Worm (Caenorhabditis elegans): ENCODE results near the gene arrd-19.

The arrd-19 gene

DNA sequence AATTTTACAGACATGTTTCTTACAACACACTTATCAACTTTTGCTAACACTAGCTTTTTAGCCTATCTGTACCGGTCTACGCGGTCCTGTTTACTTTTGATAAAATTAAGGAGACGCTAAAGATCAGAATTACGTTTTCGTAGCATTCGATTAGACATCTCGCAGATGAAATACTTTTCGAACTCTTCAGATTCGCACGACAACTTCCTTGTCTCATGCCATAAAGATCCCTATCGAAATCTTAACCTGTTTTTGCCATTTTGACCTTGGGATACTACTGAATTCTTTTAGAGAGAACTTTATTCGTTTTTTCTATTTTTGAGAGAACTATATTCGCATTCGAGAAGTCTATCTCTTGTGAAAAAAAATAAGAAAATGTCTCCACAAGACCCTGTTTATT is 18.0 kb upstream of the arrd-19 start, which contains the start of gene C17B7.5:
TSS of gene C17B7.5 (plus strand) at position 301 of the 400 bp plus-strand sequence.
- TF ChIP-seq elt-3 (tag; optimal IDR thresholded peaks at IDR 0.05) (no peak), aly-2 (tag; optimal IDR thresholded peaks at IDR 0.05) (no peak), unc-39 (tag; optimal IDR thresholded peaks at IDR 0.05) (no peak), fos-1 (tag; optimal IDR thresholded peaks at IDR 0.05) (no peak), ceh-82 (tag; optimal IDR thresholded peaks at IDR 0.05) (no peak), mbf-1 (tag; optimal IDR thresholded peaks at IDR 0.05) (no peak), alr-1 (tag; optimal IDR thresholded peaks at IDR 0.05) (no peak), ama-1 (optimal IDR thresholded peaks at IDR 0.05) (no peak), peb-1 (tag; optimal IDR thresholded peaks at IDR 0.05) (no peak), nhr-129 (tag; optimal IDR thresholded peaks at IDR 0.05) (no peak), C34F6.9 (tag; optimal IDR thresholded peaks at IDR 0.05) (no peak), zag-1 (tag; optimal IDR thresholded peaks at IDR 0.05) (no peak)

DNA sequence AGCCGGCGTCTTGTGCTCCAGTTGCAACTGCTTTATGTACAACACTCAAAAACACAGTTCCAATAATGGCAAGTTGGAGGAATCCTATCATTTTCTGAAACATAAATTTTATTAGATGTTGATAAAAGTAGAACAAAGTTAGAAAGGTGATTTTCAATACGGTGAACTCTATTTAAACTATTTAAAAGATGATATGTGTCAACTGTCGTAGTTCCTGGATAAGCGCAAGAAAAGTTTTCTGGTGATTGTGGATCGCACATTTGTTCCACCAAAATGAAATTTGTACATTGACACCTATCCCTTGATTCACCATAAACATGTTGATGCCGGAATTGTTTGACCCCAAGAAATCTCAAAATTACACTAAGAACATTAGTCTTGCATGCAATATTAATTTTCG is 16.7 kb upstream of the arrd-19 start, which contains the start of gene C17B7.9:
TSS of gene C17B7.9 (minus strand) at position 101 of the 400 bp plus-strand sequence.
- no peak for TF ChIP-seq F13H6.1 (tag; optimal IDR thresholded peaks at IDR 0.05)
- TF ChIP-seq dmd-4 (tag; optimal IDR thresholded peaks at IDR 0.05): no peak
- TF ChIP-seq nhr-21 (tag; optimal IDR thresholded peaks at IDR 0.05): no peak

DNA sequence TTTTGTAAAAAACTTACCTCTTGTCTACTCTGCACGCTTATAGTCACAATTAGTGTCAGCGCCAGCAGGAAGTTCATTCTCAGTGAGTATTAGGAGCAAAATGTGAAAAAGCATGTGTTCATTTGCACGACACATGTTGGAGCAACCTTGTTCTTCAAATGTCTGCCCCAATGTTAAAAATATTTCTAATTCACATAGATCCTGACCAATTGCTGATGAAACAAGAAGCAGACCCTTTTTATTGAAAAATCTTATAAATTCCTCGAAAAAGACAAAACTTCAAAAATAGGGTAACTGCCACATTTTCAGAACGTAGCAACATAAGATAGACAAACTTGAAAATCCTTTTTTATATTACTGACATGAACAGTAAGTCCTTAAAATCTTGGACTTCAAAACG is 8.9 kb upstream of the arrd-19 start, which contains the start of gene C17B7.8:
TSS of gene C17B7.8 (minus strand) at position 101 of the 400 bp plus-strand sequence.
- TF ChIP-seq nhr-237 (tag; optimal IDR thresholded peaks at IDR 0.05): no peak
- TF ChIP-seq unc-55 (GFP tag; optimal IDR thresholded peaks at IDR 0.05): no peak
- TF ChIP-seq blmp-1 (tag; optimal IDR thresholded peaks at IDR 0.05; ENCODE audit: insufficient read depth): no peak
- no peak for TF ChIP-seq ZK546.5 (tag; optimal IDR thresholded peaks at IDR 0.05)
- TF ChIP-seq aly-2 (tag; optimal IDR thresholded peaks at IDR 0.05): no peak
- no peak for TF ChIP-seq R02D3.7 (tag; optimal IDR thresholded peaks at IDR 0.05)
- no peak for TF ChIP-seq nhr-11 (tag; optimal IDR thresholded peaks at IDR 0.05)

DNA sequence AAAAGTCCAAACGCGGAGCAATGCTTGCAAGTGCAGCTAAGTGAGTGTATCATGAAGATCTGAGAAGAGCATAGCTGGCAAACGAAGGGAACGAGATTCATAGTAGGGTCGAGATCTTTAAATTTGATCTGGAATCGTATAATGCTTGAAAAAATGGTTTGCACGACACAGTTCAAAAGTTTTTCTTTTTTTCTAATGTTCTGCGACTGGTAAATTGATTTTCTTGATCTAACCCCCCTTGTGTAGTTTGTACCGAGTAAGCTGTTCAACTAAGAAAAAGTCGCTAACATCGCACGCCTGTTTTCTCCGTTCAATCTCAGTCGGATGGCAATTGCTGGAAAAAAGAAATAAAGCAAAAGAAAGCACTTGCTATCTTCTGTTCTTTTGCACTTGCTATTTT is 5.1 kb upstream of the arrd-19 start, which contains the start of gene C17B7.14:
TSS of gene C17B7.14 (minus strand) at position 101 of the 400 bp plus-strand sequence.
- no peak for TF ChIP-seq nhr-237 (tag; optimal IDR thresholded peaks at IDR 0.05)
- no peak for TF ChIP-seq ceh-16 (tag; optimal IDR thresholded peaks at IDR 0.05)
- no peak for TF ChIP-seq lin-11 (tag; optimal IDR thresholded peaks at IDR 0.05)
- no peak for TF ChIP-seq alr-1 (tag; optimal IDR thresholded peaks at IDR 0.05)
- TF ChIP-seq nhr-6 (tag; optimal IDR thresholded peaks at IDR 0.05): no peak
- no peak for TF ChIP-seq aly-2 (tag; optimal IDR thresholded peaks at IDR 0.05)
- no peak for TF ChIP-seq peb-1 (tag; optimal IDR thresholded peaks at IDR 0.05)
- TF ChIP-seq mbf-1 (tag; optimal IDR thresholded peaks at IDR 0.05): no peak
- no peak for TF ChIP-seq dmd-4 (tag; optimal IDR thresholded peaks at IDR 0.05)
- no peak for TF ChIP-seq ama-1 (optimal IDR thresholded peaks at IDR 0.05)
- TF ChIP-seq nhr-21 (tag; optimal IDR thresholded peaks at IDR 0.05): no peak
- TF ChIP-seq lin-13 (GFP tag; optimal IDR thresholded peaks at IDR 0.05): no peak
- no peak for TF ChIP-seq C34F6.9 (tag; optimal IDR thresholded peaks at IDR 0.05)
- TF ChIP-seq nhr-10 (tag; optimal IDR thresholded peaks at IDR 0.05): no peak
- no peak for TF ChIP-seq elt-1 (tag; optimal IDR thresholded peaks at IDR 0.05)
- TF ChIP-seq nhr-23 (tag; optimal IDR thresholded peaks at IDR 0.05): no peak

DNA sequence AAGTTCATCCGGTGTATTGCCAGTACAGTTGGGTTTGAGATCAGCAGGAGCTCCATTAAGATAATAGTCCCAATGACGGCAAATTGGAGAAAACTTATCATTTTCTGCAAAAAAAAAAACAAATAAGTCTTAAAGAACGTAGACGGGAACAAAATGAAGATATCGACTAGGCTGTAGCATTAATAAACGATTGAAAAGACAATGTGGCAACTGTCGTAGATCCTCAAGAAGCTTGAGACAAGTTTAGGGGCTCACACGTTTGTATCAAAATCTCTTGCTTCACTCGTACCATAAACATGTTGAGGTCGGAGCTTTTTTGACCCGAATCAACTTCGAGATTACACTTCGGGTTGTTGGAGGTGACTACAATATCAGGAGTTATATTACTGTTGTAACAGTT is 4.7 kb upstream of the arrd-19 start, which contains the start of gene F35F10.14:
TSS of gene F35F10.14 (minus strand) at position 101 of the 400 bp plus-strand sequence.
- TF ChIP-seq snpc-4 (tag; optimal IDR thresholded peaks at IDR 0.05): no peak
- TF ChIP-seq R02D3.7 (tag; optimal IDR thresholded peaks at IDR 0.05): no peak
- TF ChIP-seq elt-1 (tag; optimal IDR thresholded peaks at IDR 0.05): no peak
- no peak for TF ChIP-seq sma-3 (GFP tag; optimal IDR thresholded peaks at IDR 0.05)
- TF ChIP-seq unc-55 (GFP tag; optimal IDR thresholded peaks at IDR 0.05): no peak
- TF ChIP-seq nhr-23 (tag; optimal IDR thresholded peaks at IDR 0.05): no peak
- no peak for TF ChIP-seq unc-62 (GFP tag; optimal IDR thresholded peaks at IDR 0.05)
- TF ChIP-seq ceh-82 (tag; optimal IDR thresholded peaks at IDR 0.05): no peak

DNA sequence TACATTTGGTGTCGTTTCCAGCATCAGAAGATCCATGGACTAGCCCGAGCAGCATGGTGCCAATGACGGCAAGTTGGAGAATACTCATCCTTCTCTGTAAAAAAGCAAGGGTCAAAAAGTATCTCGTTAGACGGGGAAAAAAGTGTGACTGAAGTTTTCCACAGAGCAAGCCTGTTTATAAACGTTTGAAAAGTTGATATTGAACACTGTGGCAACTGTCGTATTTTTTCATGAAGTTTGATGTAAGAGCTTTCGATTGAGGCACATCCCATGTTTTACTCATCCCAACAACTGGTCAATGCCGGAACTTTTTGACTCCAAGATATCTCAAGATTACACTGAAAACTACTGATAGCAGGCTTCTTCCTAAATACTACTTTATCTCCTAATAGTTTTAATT is 3.7 kb upstream of the arrd-19 start, which contains the start of gene F35F10.13:
TSS of gene F35F10.13 (minus strand) at position 101 of the 400 bp plus-strand sequence.
- TF ChIP-seq unc-62 (GFP tag; optimal IDR thresholded peaks at IDR 0.05) (no peak), nhr-23 (tag; optimal IDR thresholded peaks at IDR 0.05) (no peak), dmd-4 (tag; optimal IDR thresholded peaks at IDR 0.05) (no peak), mdl-1 (tag; optimal IDR thresholded peaks at IDR 0.05) (no peak), skn-1 (tag; optimal IDR thresholded peaks at IDR 0.05) (no peak), ceh-16 (tag; optimal IDR thresholded peaks at IDR 0.05) (no peak), nhr-12 (tag; optimal IDR thresholded peaks at IDR 0.05) (no peak), alr-1 (tag; optimal IDR thresholded peaks at IDR 0.05) (no peak), nhr-10 (tag; optimal IDR thresholded peaks at IDR 0.05) (no peak), elt-1 (tag; optimal IDR thresholded peaks at IDR 0.05) (no peak), blmp-1 (tag; optimal IDR thresholded peaks at IDR 0.05; ENCODE audit: insufficient read depth) (no peak), ztf-4 (tag; optimal IDR thresholded peaks at IDR 0.05) (no peak), zag-1 (tag; optimal IDR thresholded peaks at IDR 0.05) (no peak)

Measured in whole organism, L2 larva.